Fruit fly (Drosophila melanogaster) Kc167 (cell line): Measurements from ENCODE around the gene Pde11.

Experiments used
- Sin3A ChIP-seq: fragments of >200 bp; optimal IDR thresholded peaks from 2 replicates; lab custom pipeline; 2018; ENCODE audit warnings: missing external identifiers
- h ChIP-seq: fragments of >200 bp; optimal IDR thresholded peaks from 3 replicates; lab custom pipeline; 2018; ENCODE audit warnings: missing external identifiers
- insv ChIP-seq: fragments of >200 bp; optimal IDR thresholded peaks from 3 replicates; lab custom pipeline; 2018; ENCODE audit warnings: missing external identifiers
- ttk ChIP-seq: sonication (Bioruptor generic); optimal IDR thresholded peaks from 2 replicates; lab custom pipeline; 2017; ENCODE audit warnings: missing external identifiers

- TF ChIP-seq ttk (lab: Kevin White, UChicago) (no peak), Sin3A (lab: Kevin White, UChicago) (no peak), insv (lab: Kevin White, UChicago) (no peak), h (lab: Kevin White, UChicago) (no peak)
Observed at dm6 chr2L:18630611-18631221, 40.6 kb upstream of the Pde11 start.
